Fruit fly (Drosophila melanogaster) whole organism, wandering third instar larva: ENCODE data around the gene GstD3.

Source experiments
- Abd-B ChIP-seq: fragments of >200 bp; optimal IDR thresholded peaks from 2 replicates; lab custom pipeline; 2017; ENCODE audit warnings: missing biosample characterization, missing genetic modification characterization
- CG9705 ChIP-seq: fragments of 200-800 bp; sonication (Bioruptor generic); optimal IDR thresholded peaks from 2 replicates; lab custom pipeline; 2018; ENCODE audit warnings: missing biosample characterization, mild to moderate bottlenecking, missing genetic modification characterization
- CrebA ChIP-seq: fragments of 200-800 bp; sonication (Bioruptor generic); optimal IDR thresholded peaks from 2 replicates; lab custom pipeline; 2016; ENCODE audit warnings: missing biosample characterization, mild to moderate bottlenecking, missing genetic modification characterization, borderline replicate concordance
- Dfd ChIP-seq: fragments of >200 bp; optimal IDR thresholded peaks from 2 replicates; lab custom pipeline; 2017; ENCODE audit warnings: missing biosample characterization, missing genetic modification characterization
- Dif ChIP-seq: fragments of 200-275, 200-300 bp; sonication (Bioruptor generic); optimal IDR thresholded peaks from 2 replicates; lab custom pipeline; 2018; ENCODE audit warnings: missing biosample characterization, missing genetic modification characterization; ENCODE audit not compliant: partially characterized antibody
- GATAd ChIP-seq: sonication (Bioruptor generic); optimal IDR thresholded peaks from 2 replicates; lab custom pipeline; 2016; ENCODE audit warnings: missing biosample characterization, missing genetic modification characterization
- HLH106 ChIP-seq: fragments of 200-800 bp; optimal IDR thresholded peaks from 3 replicates; lab custom pipeline; 2019; ENCODE audit warnings: missing biosample characterization, mild to moderate bottlenecking, missing genetic modification characterization, moderate library complexity
- Hnf4 ChIP-seq: fragments of 200-800 bp; sonication (Bioruptor generic); optimal IDR thresholded peaks from 2 replicates; lab custom pipeline; 2016; ENCODE audit warnings: missing biosample characterization, mild to moderate bottlenecking, missing genetic modification characterization
- Hr83 ChIP-seq: fragments of 200-300 bp; sonication (Bioruptor generic); optimal IDR thresholded peaks from 2 replicates; lab custom pipeline; 2016; ENCODE audit warnings: missing biosample characterization, mild to moderate bottlenecking, missing genetic modification characterization, moderate library complexity; ENCODE audit not compliant: poor library complexity, severe bottlenecking
- Jra ChIP-seq: sonication (Bioruptor generic); optimal IDR thresholded peaks from 2 replicates; lab custom pipeline; 2016; ENCODE audit warnings: missing biosample characterization, missing genetic modification characterization
- Mio ChIP-seq: sonication (Bioruptor generic); optimal IDR thresholded peaks from 2 replicates; lab custom pipeline; 2016; ENCODE audit warnings: missing biosample characterization, missing genetic modification characterization
- Myc ChIP-seq: fragments of >200 bp; optimal IDR thresholded peaks from 2 replicates; lab custom pipeline; 2017
- N ChIP-seq: fragments of >200 bp; optimal IDR thresholded peaks from 2 replicates; lab custom pipeline; 2018; ENCODE audit warnings: missing biosample characterization, missing external identifiers, missing genetic modification characterization
- OdsH ChIP-seq: fragments of 200-800 bp; sonication (Bioruptor generic); optimal IDR thresholded peaks from 2 replicates; lab custom pipeline; 2016; ENCODE audit warnings: missing biosample characterization, mild to moderate bottlenecking, missing genetic modification characterization
- Rel ChIP-seq, 2 experiments: fragments of 200-800 bp; sonication (Bioruptor generic) in 1 of 2; optimal IDR thresholded peaks; 2 replicates in 1 of 2; 3 replicates in 1 of 2; lab custom pipeline; 2016 to 2019; ENCODE audit warnings: mild to moderate bottlenecking in 2 of 2, missing biosample characterization in 2 of 2, missing genetic modification characterization in 2 of 2, moderate library complexity in 1 of 2
- Vsx2 ChIP-seq: fragments of 200-300, 225-300 bp; sonication (Bioruptor generic); optimal IDR thresholded peaks from 2 replicates; lab custom pipeline; 2018; ENCODE audit warnings: missing biosample characterization, missing genetic modification characterization; ENCODE audit not compliant: partially characterized antibody
- br ChIP-seq: fragments of 200-800 bp; sonication (Bioruptor generic); optimal IDR thresholded peaks from 2 replicates; lab custom pipeline; 2016; ENCODE audit warnings: missing biosample characterization, missing genetic modification characterization
- brk ChIP-seq: fragments of 200-800 bp; sonication (Bioruptor generic); optimal IDR thresholded peaks from 2 replicates; lab custom pipeline; 2016; ENCODE audit warnings: missing biosample characterization, mild to moderate bottlenecking, missing genetic modification characterization
- dl ChIP-seq, 2 experiments: fragments of 175-275, 200-275 bp in 1 of 2; fragments of 200-275 bp in 1 of 2; sonication (Bioruptor generic); optimal IDR thresholded peaks; lab custom pipeline; 2018; ENCODE audit warnings: mild to moderate bottlenecking in 2 of 2, missing biosample characterization in 2 of 2, missing genetic modification characterization in 2 of 2, moderate library complexity in 2 of 2; ENCODE audit not compliant: partially characterized antibody in 2 of 2, insufficient read depth in 1 of 2
- dmrt93B ChIP-seq: fragments of 200-800 bp; sonication (Bioruptor generic); optimal IDR thresholded peaks from 2 replicates; lab custom pipeline; 2018; ENCODE audit warnings: missing biosample characterization, mild to moderate bottlenecking, missing genetic modification characterization
- dsf ChIP-seq: sonication (Bioruptor generic); optimal IDR thresholded peaks from 2 replicates; lab custom pipeline; 2016; ENCODE audit warnings: missing biosample characterization, missing genetic modification characterization, borderline replicate concordance
- ey ChIP-seq: fragments of 200-800 bp; sonication (Bioruptor generic); optimal IDR thresholded peaks from 2 replicates; lab custom pipeline; 2016; ENCODE audit warnings: missing biosample characterization, missing genetic modification characterization
- foxo ChIP-seq, 2 experiments: fragments of 200-800 bp; sonication (Bioruptor generic); optimal IDR thresholded peaks; 2 replicates in 1 of 2; 3 replicates in 1 of 2; lab custom pipeline; 2016 to 2017; ENCODE audit warnings: missing biosample characterization in 2 of 2, missing genetic modification characterization in 2 of 2
- fru ChIP-seq: fragments of 200-800 bp; sonication (Bioruptor generic); optimal IDR thresholded peaks from 3 replicates; lab custom pipeline; 2016; ENCODE audit warnings: missing biosample characterization, mild to moderate bottlenecking, missing genetic modification characterization
- jim ChIP-seq: fragments of 175-275, 200-325 bp; sonication (Bioruptor generic); optimal IDR thresholded peaks from 2 replicates; lab custom pipeline; 2016; ENCODE audit warnings: missing biosample characterization, mild to moderate bottlenecking, missing genetic modification characterization
- psq ChIP-seq: fragments of 200-800 bp; sonication (Bioruptor generic); optimal IDR thresholded peaks from 3 replicates; lab custom pipeline; 2017; ENCODE audit warnings: missing biosample characterization, mild to moderate bottlenecking, missing genetic modification characterization, moderate library complexity
- rgr ChIP-seq: fragments of 200-800 bp; sonication (Bioruptor generic); optimal IDR thresholded peaks from 3 replicates; lab custom pipeline; 2016; ENCODE audit warnings: missing biosample characterization, mild to moderate bottlenecking, missing genetic modification characterization
- sage ChIP-seq: fragments of 200-800 bp; sonication (Bioruptor generic); optimal IDR thresholded peaks from 2 replicates; lab custom pipeline; 2016; ENCODE audit warnings: missing biosample characterization, mild to moderate bottlenecking, missing genetic modification characterization
- sv ChIP-seq: fragments of 200-800 bp; sonication (Bioruptor generic); optimal IDR thresholded peaks from 3 replicates; lab custom pipeline; 2016; ENCODE audit warnings: missing biosample characterization, missing genetic modification characterization
- tai ChIP-seq: sonication (Bioruptor generic); optimal IDR thresholded peaks from 2 replicates; lab custom pipeline; 2016; ENCODE audit warnings: missing biosample characterization, missing genetic modification characterization
- usp ChIP-seq: fragments of >200 bp; optimal IDR thresholded peaks from 2 replicates; lab custom pipeline; 2017; ENCODE audit warnings: missing biosample characterization, missing genetic modification characterization

Gene GstD3

dm6 chr3R:12378200-12378599, 5.3 kb downstream of the GstD3 start, which contains the start of gene GstD7:
Gene GstD7 (plus strand): TSS chr3R:12378500.
- TF ChIP-seq usp (no peak), sv (GFP tag; lab: Kevin White, UChicago) (no peak), Dfd (GFP tag; lab: Kevin White, UChicago) (no peak), dsf (GFP tag; lab: Kevin White, UChicago) (no peak), CG9705 (GFP tag; lab: Kevin White, UChicago) (no peak), Rel (GFP tag; optimal IDR thresholded peaks at IDR 0.05; lab: Kevin White, UChicago) (no peak), Rel (tag; optimal IDR thresholded peaks at IDR 0.05; lab: Kevin White, UChicago) (no peak), dmrt93B (no peak), Vsx2 (no peak), N (GFP tag; lab: Kevin White, UChicago) (no peak), OdsH (GFP tag; lab: Kevin White, UChicago) (no peak), fru (GFP tag; lab: Kevin White, UChicago) (no peak), Hnf4 (no peak), HLH106 (tag; lab: Kevin White, UChicago) (no peak), Hr83 (GFP tag; lab: Kevin White, UChicago) (no peak), foxo (GFP tag; optimal IDR thresholded peaks at IDR 0.05; lab: Kevin White, UChicago) (no peak), rgr (GFP tag; lab: Kevin White, UChicago) (no peak), CrebA (GFP tag; lab: Kevin White, UChicago) (no peak)
- TF ChIP-seq, all 38 proteins: peak for 0

dm6 chr3R:12379249-12379648, 6.4 kb downstream of the GstD3 start:
- TF ChIP-seq Jra (GFP tag; lab: Kevin White, UChicago) (no peak), br (GFP tag; lab: Kevin White, UChicago) (no peak), Myc (no peak), ey (GFP tag; lab: Kevin White, UChicago) (no peak)

dm6 chr3R:12379708-12380107, 6.8 kb downstream of the GstD3 start, which contains the start of gene GstD8:
Gene GstD8 (plus strand): TSS chr3R:12380008.
- TF ChIP-seq dmrt93B (no peak), ey (GFP tag; lab: Kevin White, UChicago) (no peak), fru (GFP tag; lab: Kevin White, UChicago) (no peak), tai (no peak), Abd-B (GFP tag; lab: Kevin White, UChicago) (no peak), Rel (GFP tag; optimal IDR thresholded peaks at IDR 0.05; lab: Kevin White, UChicago) (no peak), Rel (tag; optimal IDR thresholded peaks at IDR 0.05; lab: Kevin White, UChicago) (no peak), sage (GFP tag; lab: Kevin White, UChicago) (no peak), OdsH (GFP tag; lab: Kevin White, UChicago) (no peak), CG9705 (GFP tag; lab: Kevin White, UChicago) (no peak), dl (GFP tag; optimal IDR thresholded peaks at IDR 0.05; lab: Kevin White, UChicago; ENCODE audit: insufficient read depth in 1 of 2, partially characterized antibody in 2 of 2) (no peak)

- TF ChIP-seq Hr83 (GFP tag; lab: Kevin White, UChicago) (no peak), dmrt93B (no peak), Mio (no peak), br (GFP tag; lab: Kevin White, UChicago) (no peak), Hnf4 (no peak), rgr (GFP tag; lab: Kevin White, UChicago) (no peak), fru (GFP tag; lab: Kevin White, UChicago) (no peak), Vsx2 (no peak), Dif (no peak), jim (GFP tag; lab: Kevin White, UChicago) (no peak), psq (GFP tag; lab: Kevin White, UChicago) (no peak), Jra (GFP tag; lab: Kevin White, UChicago) (no peak), brk (GFP tag; lab: Kevin White, UChicago) (no peak), CrebA (GFP tag; lab: Kevin White, UChicago) (no peak), OdsH (GFP tag; lab: Kevin White, UChicago) (no peak), GATAd (GFP tag; lab: Kevin White, UChicago) (no peak), dsf (GFP tag; lab: Kevin White, UChicago) (no peak)
Observed at dm6 chr3R:12381130-12381700, 8.3 kb downstream of the GstD3 start.
